Worm (Caenorhabditis elegans): ENCODE measurements around the gene K10D11.5.

DNA sequence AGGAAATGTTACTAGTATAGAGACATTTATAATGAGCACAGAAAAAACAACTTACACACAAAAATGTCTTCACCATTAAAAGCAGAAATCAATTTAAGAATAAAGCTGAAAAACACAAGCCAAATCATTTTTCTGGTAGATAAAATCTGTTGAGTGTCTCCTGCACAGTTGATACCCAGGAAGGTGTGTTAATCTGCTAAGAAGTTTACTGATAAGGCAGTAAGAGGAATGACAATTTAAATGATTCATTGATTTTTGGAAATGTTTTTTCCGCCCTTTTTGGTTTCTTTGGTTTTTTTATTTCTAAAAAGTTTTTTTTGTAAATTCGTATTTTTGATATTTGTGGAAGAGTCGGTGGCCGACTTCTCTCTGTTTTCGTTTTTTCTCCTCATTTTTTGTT, 5.7 kb downstream of the K10D11.5 start, which contains the start of gene K10D11.3:
- TF ChIP-seq lin-39 (tag; optimal IDR thresholded peaks at IDR 0.05) (no peak), nhr-111 (GFP tag; optimal IDR thresholded peaks at IDR 0.05) (no peak), hmg-1.1 (GFP tag; IDR thresholded peaks at IDR 0.05) (no peak), jun-1 (tag; optimal IDR thresholded peaks at IDR 0.05) (no peak), nhr-48 (tag; optimal IDR thresholded peaks at IDR 0.05) (no peak)

Measured in whole organism, L4 larva.